Worm (Caenorhabditis elegans) whole organism, mixed stage, embryonic: ENCODE data around the gene VF13D12L.3.
A peak's percentile ranks its signal among the peaks of the same experiment; 100 is the strongest.

Source experiments
- blmp-1 ChIP-seq: fragments of 150-350 bp; optimal IDR thresholded peaks from 2 replicates; lab custom pipeline; 2014; ENCODE audit warnings: missing biosample characterization, missing genetic modification characterization
- ces-1 ChIP-seq: fragments of 150-350 bp; optimal IDR thresholded peaks from 2 replicates; lab custom pipeline; 2014; ENCODE audit warnings: missing biosample characterization, missing genetic modification reagents, missing genetic modification characterization
- mab-5 ChIP-seq: fragments of 150-350 bp; optimal IDR thresholded peaks from 2 replicates; lab custom pipeline; 2014; ENCODE audit warnings: missing biosample characterization, missing genetic modification characterization
- mep-1 ChIP-seq: fragments of 150-350 bp; optimal IDR thresholded peaks from 2 replicates; lab custom pipeline; 2017; ENCODE audit warnings: missing biosample characterization, missing genetic modification reagents, missing genetic modification characterization, inconsistent platforms
- nhr-12 ChIP-seq: fragments of 150-350 bp; optimal IDR thresholded peaks from 2 replicates; lab custom pipeline; 2014; ENCODE audit warnings: missing biosample characterization, missing genetic modification characterization
- sptf-1 ChIP-seq: sonication (generic microtip); optimal IDR thresholded peaks from 2 replicates; lab custom pipeline; 2017; ENCODE audit warnings: mild to moderate bottlenecking, missing genetic modification characterization, moderate library complexity, missing compliant biosample characterization

DNA sequence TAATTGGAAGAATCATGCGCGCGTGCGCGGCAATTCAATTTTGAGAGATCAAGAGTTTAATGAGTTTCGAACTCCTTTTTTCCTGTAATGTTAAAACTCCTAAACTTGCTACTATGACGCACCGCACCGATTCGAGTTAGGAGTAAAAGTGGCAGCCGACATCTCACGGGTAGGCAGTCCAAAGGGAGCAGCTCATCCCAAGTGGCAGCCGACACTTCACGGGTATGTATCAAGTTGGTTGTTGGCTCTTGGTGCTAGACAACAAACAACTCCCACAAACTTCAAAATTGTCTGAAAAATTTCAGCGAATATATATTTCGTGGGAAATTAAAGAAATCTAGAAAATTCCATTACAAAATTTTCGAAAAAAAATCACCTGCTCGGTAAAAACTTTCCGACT, 47.4 kb downstream of the VF13D12L.3 start:
- no peak for TF ChIP-seq blmp-1
- TF ChIP-seq nhr-12 (tag; lab: Kevin White, UChicago) = no peak
- peak; percentile 71 for TF ChIP-seq ces-1
- TF ChIP-seq mep-1 (tag; lab: Kevin White, UChicago) = no peak
- no peak for TF ChIP-seq sptf-1 (tag; lab: Kevin White, UChicago)
- TF ChIP-seq mab-5 (tag; lab: Kevin White, UChicago) = no peak
